Fruit fly (Drosophila melanogaster) Kc167 (cell line): ENCODE results near the gene CG17782.

Experiments used
- Myc ChIP-seq: fragments of >200 bp; optimal IDR thresholded peaks from 2 replicates; lab custom pipeline; 2017; ENCODE audit warnings: missing external identifiers
- Sin3A ChIP-seq: fragments of >200 bp; optimal IDR thresholded peaks from 2 replicates; lab custom pipeline; 2018; ENCODE audit warnings: missing external identifiers
- h ChIP-seq: fragments of >200 bp; optimal IDR thresholded peaks from 3 replicates; lab custom pipeline; 2018; ENCODE audit warnings: missing external identifiers
- insv ChIP-seq: fragments of >200 bp; optimal IDR thresholded peaks from 3 replicates; lab custom pipeline; 2018; ENCODE audit warnings: missing external identifiers
- psq ChIP-seq: fragments of >200 bp; optimal IDR thresholded peaks from 2 replicates; lab custom pipeline; 2017; ENCODE audit warnings: missing external identifiers
- ttk ChIP-seq: sonication (Bioruptor generic); optimal IDR thresholded peaks from 2 replicates; lab custom pipeline; 2017; ENCODE audit warnings: missing external identifiers

CG17782 gene

dm6 chr3R:24372662-24373061 lies at the start of gene CG17782:
Gene CG17782, minus strand, starts transcription at chr3R:24372762.
- TF ChIP-seq insv (lab: Kevin White, UChicago) = no peak
- TF ChIP-seq ttk = no peak
- TF ChIP-seq Sin3A = no peak
- no peak for TF ChIP-seq psq
- TF ChIP-seq h (lab: Kevin White, UChicago) = no peak
- no peak for TF ChIP-seq Myc (lab: Kevin White, UChicago)

dm6 chr3R:24392207-24392939 lies 19.8 kb upstream of the CG17782 start, which contains the start of gene CG13616:
Gene CG13616, plus strand, starts transcription at chr3R:24392889.
- TF ChIP-seq psq (no peak), h (lab: Kevin White, UChicago) (no peak), ttk (no peak), insv (lab: Kevin White, UChicago) (no peak), Myc (lab: Kevin White, UChicago) (no peak), Sin3A (no peak)

- no peak for TF ChIP-seq ttk
- TF ChIP-seq psq = no peak
- no peak for TF ChIP-seq Sin3A
- TF ChIP-seq insv (lab: Kevin White, UChicago) = no peak
- TF ChIP-seq Myc (lab: Kevin White, UChicago) = no peak
- TF ChIP-seq h (lab: Kevin White, UChicago) = no peak
These were observed 17.7 kb upstream of the CG17782 start, which contains the start of the genes CG5768 and CG13615 for dm6 chr3R:24390239-24390638. Gene CG5768, minus strand, starts transcription at chr3R:24390339. Gene CG13615, plus strand, starts transcription at chr3R:24390518.

dm6 chr3R:24386434-24386833 lies 13.9 kb upstream of the CG17782 start:
- TF ChIP-seq Sin3A (no peak), h (lab: Kevin White, UChicago) (no peak), insv (lab: Kevin White, UChicago) (no peak), ttk (no peak), Myc (lab: Kevin White, UChicago) (no peak), psq (no peak)

dm6 chr3R:24384952-24385351 lies 12.4 kb upstream of the CG17782 start, which contains the start of gene CG17780:
Gene CG17780, minus strand, starts transcription at chr3R:24385052.
- TF ChIP-seq Sin3A (no peak), insv (lab: Kevin White, UChicago) (no peak), ttk (no peak), psq (no peak), Myc (lab: Kevin White, UChicago) (no peak), h (lab: Kevin White, UChicago) (no peak)

DNA sequence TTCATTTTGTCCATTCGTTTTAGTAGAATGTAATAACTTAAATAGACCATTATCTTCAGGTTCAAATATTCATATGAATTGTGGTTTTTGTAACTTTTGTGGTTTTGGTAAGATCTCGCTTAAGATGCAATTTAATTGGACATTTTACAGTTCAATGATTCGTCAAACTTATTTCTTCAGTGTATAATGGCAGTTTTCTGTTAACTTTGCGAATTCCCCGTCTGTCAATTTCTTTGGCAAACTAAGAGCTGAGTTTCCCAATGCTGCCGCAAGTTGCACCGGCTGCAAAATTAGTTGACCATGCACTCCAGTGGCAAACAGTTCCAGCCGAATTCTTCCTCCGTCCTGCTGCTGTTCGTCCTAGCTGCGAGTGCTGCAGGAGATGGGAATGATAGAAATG lies 4.0 kb upstream of the CG17782 start, which contains the start of gene CG33342:
CG33342 (plus strand) TSS at position 301 of the 400 bp plus-strand sequence.
- TF ChIP-seq Myc (lab: Kevin White, UChicago) (no peak), ttk (no peak), insv (lab: Kevin White, UChicago) (no peak), Sin3A (no peak), psq (no peak), h (lab: Kevin White, UChicago) (no peak)

DNA sequence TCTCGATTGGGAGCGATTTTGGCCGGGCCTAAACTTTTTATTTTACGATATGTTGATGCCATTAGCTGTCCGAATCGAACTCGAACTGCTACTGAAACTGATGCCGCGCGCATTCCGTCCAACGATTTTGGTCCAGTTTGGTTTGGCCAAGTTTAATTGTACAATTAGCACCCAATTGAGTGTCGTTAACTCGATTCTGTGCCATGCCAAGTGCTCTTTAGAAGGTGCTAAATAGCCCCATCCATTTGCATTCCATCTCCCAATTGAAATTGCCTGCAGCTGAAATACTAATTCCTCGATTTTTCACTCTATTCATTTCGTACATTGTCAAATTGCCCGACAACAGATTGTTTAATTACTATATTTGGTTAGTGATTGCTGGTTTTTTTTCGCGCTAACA lies 3.0 kb upstream of the CG17782 start, which contains the start of gene CG17781:
CG17781 (minus strand) TSS at position 101 of the 400 bp plus-strand sequence.
- TF ChIP-seq insv (lab: Kevin White, UChicago) (no peak), h (lab: Kevin White, UChicago) (no peak), Sin3A (no peak), psq (no peak), Myc (lab: Kevin White, UChicago) (no peak), ttk (no peak)

- no peak for TF ChIP-seq Myc (lab: Kevin White, UChicago)
- no peak for TF ChIP-seq h (lab: Kevin White, UChicago)
- TF ChIP-seq insv (lab: Kevin White, UChicago) = no peak
- TF ChIP-seq Sin3A = no peak
- no peak for TF ChIP-seq psq
- no peak for TF ChIP-seq ttk
These were observed 3.3 kb downstream of the CG17782 start, which contains the start of gene CG13614 for dm6 chr3R:24369268-24369667. Gene CG13614, plus strand, starts transcription at chr3R:24369568.

DNA sequence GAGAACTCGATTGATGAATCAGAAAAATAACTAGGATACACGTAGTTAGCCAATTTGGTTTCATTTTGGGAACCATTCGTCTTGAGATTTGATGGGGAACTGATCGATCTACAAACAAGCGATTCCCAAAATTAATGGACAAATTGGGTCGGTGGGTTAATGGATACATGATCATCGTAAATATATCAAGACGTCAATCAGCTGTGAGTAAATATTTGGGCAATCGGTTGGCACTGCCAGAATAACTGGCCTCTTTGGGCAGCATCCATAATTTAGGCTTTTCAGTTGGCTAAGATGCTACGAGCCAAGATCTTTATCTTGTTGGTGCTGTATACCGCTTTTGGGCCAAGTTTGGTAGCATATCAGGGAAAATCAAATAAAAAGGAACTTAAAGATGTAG lies 4.5 kb downstream of the CG17782 start, which contains the start of the genes CG42812 and CG33341:
CG42812 (minus strand) TSS at position 101 of the 400 bp plus-strand sequence.
CG33341 (plus strand) TSS at position 295 of the 400 bp plus-strand sequence.
- TF ChIP-seq psq (no peak), Sin3A (no peak), insv (lab: Kevin White, UChicago) (no peak), ttk (no peak), h (lab: Kevin White, UChicago) (no peak), Myc (lab: Kevin White, UChicago) (no peak)

DNA sequence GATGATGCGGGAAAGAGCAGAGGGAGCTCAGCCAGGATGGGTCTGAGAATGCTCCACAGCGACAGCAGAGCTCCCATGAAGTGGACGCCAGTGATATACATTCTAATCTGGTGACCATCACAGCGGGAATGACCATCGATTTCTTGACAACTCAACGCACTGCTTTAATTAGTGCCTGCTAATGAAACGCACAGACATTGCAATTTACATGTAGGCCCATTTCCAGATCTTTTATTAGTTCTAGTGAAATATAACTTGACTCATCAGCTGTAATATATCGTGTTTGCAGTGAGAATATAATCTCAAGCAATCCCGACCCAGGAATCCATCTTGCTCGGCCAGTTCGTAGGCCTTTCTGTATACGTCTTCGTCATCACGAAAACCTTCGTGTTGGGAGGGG lies 5.4 kb downstream of the CG17782 start, which contains the start of gene CG42811:
CG42811 (minus strand) TSS at position 101 of the 400 bp plus-strand sequence.
- TF ChIP-seq Sin3A (no peak), psq (no peak), ttk (no peak), insv (lab: Kevin White, UChicago) (no peak), Myc (lab: Kevin White, UChicago) (no peak), h (lab: Kevin White, UChicago) (no peak)

dm6 chr3R:24364880-24365604 lies 7.5 kb downstream of the CG17782 start, which contains the start of the genes CG17784 and CG13613:
Gene CG17784, minus strand, starts transcription at chr3R:24364980.
Gene CG13613, plus strand, starts transcription at chr3R:24365554.
- TF ChIP-seq ttk = no peak
- TF ChIP-seq Sin3A = no peak

DNA sequence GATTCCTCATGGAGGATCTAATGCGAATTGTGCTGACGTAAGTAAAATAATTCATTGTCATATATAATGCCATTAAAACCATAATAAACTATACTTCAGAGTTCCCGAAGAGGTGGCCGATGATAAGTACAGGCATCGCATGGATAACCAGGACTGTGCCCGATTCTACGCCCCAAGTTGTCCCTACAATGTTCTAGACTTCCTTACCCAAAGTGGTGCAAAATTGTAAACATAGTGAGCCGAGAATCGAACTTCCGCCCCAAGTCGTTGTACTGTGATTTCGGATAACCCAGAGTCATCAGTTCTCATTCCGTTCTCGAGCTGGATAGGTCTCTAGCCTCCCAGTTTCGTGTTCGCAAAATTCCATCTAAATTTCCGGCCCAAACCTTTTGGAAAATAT lies 9.7 kb downstream of the CG17782 start, which contains the start of gene CG33340:
CG33340 (plus strand) TSS at position 301 of the 400 bp plus-strand sequence.
- TF ChIP-seq insv (lab: Kevin White, UChicago) (no peak), Myc (lab: Kevin White, UChicago) (no peak)
